Worm (Caenorhabditis elegans): ENCODE measurements around the gene maph-1.3.

Gene maph-1.3

DNA sequence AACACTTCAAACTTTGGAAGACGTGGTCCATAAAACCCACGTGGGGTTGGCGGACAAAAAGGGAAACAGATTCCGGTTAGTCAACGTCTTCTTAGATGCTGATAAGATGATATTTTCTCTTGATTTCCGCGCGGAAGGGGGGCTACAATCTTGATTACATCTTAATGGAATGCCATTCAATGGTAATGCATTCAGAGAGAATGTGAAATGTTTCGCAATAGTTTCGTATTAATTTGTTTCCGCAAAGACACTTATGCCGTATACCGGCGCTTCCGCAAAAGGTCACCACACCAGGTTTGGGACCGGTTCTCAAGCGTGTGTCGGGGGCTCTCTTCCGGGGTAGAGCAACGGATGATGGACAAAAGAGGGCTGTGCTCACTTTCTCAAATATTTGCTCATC lies 29.8 kb downstream of the maph-1.3 start:
- no peak for TF ChIP-seq flt-1 (GFP tag; IDR thresholded peaks at IDR 0.05)
- TF ChIP-seq ztf-23 (GFP tag; IDR thresholded peaks at IDR 0.05): no peak
- no peak for TF ChIP-seq klf-2 (GFP tag; conservative IDR thresholded peaks at IDR 0.05)
- no peak for TF ChIP-seq cog-1 (tag; optimal IDR thresholded peaks at IDR 0.05)
- TF ChIP-seq med-1 (GFP tag; optimal IDR thresholded peaks at IDR 0.05; ENCODE audit: insufficient read depth): no peak

DNA sequence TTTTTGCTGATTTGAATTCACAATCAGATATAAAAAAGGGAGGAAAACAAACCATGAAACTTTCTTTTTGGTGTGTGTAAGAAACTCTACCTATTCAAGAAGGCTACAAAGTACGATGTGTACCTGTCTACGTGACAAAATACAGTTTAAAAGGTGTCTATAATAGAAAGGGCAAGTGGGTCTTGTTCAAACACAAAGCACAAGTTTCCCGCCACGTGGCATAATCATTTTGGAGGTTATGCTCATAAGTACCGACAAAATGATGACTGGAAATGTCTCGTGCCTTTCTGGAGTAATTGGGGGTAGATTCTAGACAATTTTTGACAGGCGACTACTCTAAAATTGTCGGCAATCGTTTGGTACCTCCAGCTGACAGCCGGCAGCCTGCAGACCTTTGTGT lies 30.2 kb downstream of the maph-1.3 start:
- no peak for TF ChIP-seq ztf-23 (GFP tag; IDR thresholded peaks at IDR 0.05)
- TF ChIP-seq tab-1 (GFP tag; IDR thresholded peaks at IDR 0.05): no peak
- TF ChIP-seq T22C8.4 (GFP tag; IDR thresholded peaks at IDR 0.05): no peak
- no peak for TF ChIP-seq klf-2 (GFP tag; conservative IDR thresholded peaks at IDR 0.05)
- no peak for TF ChIP-seq med-1 (GFP tag; optimal IDR thresholded peaks at IDR 0.05; ENCODE audit: insufficient read depth)
- TF ChIP-seq ref-1 (GFP tag; conservative IDR thresholded peaks at IDR 0.05): no peak
- TF ChIP-seq ztf-29 (GFP tag; IDR thresholded peaks at IDR 0.05): no peak
- no peak for TF ChIP-seq cog-1 (tag; optimal IDR thresholded peaks at IDR 0.05)
- no peak for TF ChIP-seq flt-1 (GFP tag; IDR thresholded peaks at IDR 0.05)

DNA sequence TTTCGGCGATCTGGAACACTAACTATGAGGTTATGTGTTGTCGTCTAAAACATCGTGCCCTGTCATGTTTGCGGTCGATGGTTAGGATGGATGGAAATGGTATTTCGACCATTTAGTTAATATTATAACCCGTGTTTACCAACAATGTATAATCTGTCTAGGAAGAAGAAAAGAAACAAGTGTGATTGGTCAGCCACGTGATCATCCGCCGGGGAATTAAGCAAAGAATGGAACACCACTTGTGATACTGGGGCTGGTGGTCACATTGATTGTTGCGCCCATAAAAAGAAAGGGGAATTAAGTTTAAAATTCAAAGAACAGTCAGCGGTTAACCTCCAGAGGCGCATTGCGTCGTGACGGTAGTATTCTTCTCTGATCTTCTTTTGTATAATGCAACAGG lies 30.9 kb downstream of the maph-1.3 start:
- TF ChIP-seq ztf-29 (GFP tag; IDR thresholded peaks at IDR 0.05) (no peak), flt-1 (GFP tag; IDR thresholded peaks at IDR 0.05) (no peak), med-1 (GFP tag; optimal IDR thresholded peaks at IDR 0.05; ENCODE audit: insufficient read depth) (no peak), ztf-23 (GFP tag; IDR thresholded peaks at IDR 0.05) (no peak)

DNA sequence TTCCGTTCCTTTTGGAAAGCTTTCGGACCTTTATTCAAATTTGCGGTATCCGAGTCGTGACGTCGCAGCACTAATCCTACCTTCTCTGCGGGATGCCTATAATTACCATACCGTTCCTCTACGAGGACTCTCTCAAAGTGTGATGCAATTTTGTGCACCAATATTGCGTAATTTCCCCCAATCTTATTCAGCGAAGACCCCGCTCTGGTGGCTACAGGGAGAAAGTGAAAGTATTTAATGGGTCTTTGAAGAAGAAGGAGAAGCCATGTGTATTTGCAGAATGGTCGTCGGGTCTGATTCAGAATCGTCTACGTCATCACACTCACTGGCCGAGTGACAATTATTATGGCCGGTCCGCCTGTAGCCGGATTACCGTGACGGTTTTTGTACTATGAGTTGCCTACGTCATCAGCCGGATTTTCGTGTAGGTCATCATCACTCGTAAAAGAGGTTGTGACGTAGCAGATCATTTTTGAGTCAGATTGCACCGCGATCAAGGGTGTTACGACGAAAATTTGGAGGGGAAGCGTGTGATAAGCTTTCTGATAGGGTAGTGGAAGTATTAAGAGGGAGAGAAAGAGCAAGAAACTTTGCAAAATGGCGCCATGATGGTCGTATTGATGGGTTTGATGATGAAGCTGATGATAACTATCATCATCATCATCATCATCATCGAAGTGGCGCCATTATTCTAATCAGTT lies 31.7 kb downstream of the maph-1.3 start:
- TF ChIP-seq klf-2 (GFP tag; conservative IDR thresholded peaks at IDR 0.05) (no peak), T22C8.4 (GFP tag; IDR thresholded peaks at IDR 0.05) (no peak), med-1 (GFP tag; optimal IDR thresholded peaks at IDR 0.05; ENCODE audit: insufficient read depth) (no peak), tab-1 (GFP tag; IDR thresholded peaks at IDR 0.05) (no peak), ref-1 (GFP tag; conservative IDR thresholded peaks at IDR 0.05) (no peak), flt-1 (GFP tag; IDR thresholded peaks at IDR 0.05) (no peak), ztf-29 (GFP tag; IDR thresholded peaks at IDR 0.05) (no peak)

DNA sequence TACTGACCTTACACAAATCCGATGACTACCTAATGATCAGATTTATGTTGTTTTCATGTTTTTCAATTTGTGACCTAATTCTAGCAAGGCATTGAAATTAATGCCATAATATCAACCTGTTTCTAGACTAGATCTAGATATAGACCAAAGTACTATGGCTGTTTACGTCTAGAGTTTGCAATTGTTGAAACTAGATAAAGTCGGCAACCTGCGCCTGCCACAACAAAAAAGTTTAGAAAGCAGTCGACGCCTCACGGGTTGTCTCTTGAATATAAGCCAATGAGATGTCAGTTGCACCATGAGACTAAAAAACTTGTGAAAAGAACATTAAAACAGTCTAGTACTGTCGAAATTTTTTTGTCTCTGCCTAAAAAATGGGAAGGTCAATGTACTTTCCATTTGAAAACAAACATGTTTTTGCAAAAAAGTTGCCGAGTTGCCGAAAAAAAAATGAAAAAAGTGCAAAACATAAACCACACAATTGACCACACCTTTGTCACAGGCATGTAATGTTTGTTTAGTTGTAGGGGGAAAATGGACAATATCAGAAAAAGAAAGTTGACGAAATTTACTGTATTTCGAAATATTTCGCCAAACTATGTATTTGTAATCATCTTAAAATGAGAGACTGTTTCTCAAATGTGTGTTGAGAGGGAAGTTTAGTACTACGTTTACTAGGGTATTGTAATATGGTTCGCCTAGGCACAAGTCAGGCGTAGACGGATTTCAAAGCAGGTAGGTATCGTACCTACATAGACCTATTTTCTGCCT lies 34.5 kb downstream of the maph-1.3 start:
- TF ChIP-seq cog-1 (tag; optimal IDR thresholded peaks at IDR 0.05) (no peak), med-1 (GFP tag; optimal IDR thresholded peaks at IDR 0.05; ENCODE audit: insufficient read depth) (no peak), T22C8.4 (GFP tag; IDR thresholded peaks at IDR 0.05) (no peak), tab-1 (GFP tag; IDR thresholded peaks at IDR 0.05) (no peak), ztf-23 (GFP tag; IDR thresholded peaks at IDR 0.05) (no peak), flt-1 (GFP tag; IDR thresholded peaks at IDR 0.05) (no peak), ztf-29 (GFP tag; IDR thresholded peaks at IDR 0.05) (no peak), klf-2 (GFP tag; conservative IDR thresholded peaks at IDR 0.05) (no peak), ref-1 (GFP tag; conservative IDR thresholded peaks at IDR 0.05) (no peak)

DNA sequence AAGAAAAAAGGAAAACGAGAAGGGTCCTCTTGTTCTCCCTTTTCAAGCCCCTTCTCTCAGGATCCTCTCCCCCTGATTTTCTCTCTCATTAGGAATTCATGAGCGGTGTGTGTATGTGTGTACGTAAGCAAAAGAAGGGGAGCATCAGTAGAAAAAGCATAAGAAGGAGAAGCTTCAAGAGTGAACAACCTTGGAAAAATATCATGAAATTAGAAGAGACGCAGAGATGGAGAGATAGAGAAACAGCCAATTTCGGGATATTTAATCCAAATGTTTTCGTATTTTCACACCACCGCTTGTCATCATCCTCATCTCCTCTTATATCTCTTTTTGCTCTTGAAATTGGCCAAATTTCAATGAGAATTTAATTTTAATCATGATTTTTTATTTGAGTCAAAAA lies 38.5 kb downstream of the maph-1.3 start:
- TF ChIP-seq ref-1 (GFP tag; conservative IDR thresholded peaks at IDR 0.05) (no peak), cog-1 (tag; optimal IDR thresholded peaks at IDR 0.05) (no peak)

DNA sequence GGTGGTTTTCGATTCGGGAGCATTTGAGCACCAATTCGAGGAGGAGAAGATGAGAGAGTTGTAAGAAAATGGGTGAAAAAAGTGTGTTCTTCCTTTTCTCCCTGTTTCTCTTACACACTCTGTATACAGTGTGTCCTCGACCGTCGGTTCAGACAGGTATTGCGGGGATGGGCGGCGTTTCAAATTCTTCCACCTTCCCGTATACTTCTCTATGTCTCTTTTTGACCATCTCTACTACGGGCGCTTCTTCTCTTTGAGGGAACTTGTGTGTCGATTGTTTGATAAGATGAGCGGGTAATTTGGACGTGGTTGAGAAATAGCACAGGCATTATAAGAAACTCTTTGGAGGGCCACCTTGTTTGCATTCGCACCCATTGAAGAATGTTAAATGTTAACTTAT lies 42.9 kb downstream of the maph-1.3 start:
- TF ChIP-seq ref-1 (GFP tag; conservative IDR thresholded peaks at IDR 0.05) (no peak), klf-2 (GFP tag; conservative IDR thresholded peaks at IDR 0.05) (no peak), med-1 (GFP tag; optimal IDR thresholded peaks at IDR 0.05; ENCODE audit: insufficient read depth) (no peak), T22C8.4 (GFP tag; IDR thresholded peaks at IDR 0.05) (no peak), ztf-23 (GFP tag; IDR thresholded peaks at IDR 0.05) (no peak), cog-1 (tag; optimal IDR thresholded peaks at IDR 0.05) (no peak), flt-1 (GFP tag; IDR thresholded peaks at IDR 0.05) (no peak), tab-1 (GFP tag; IDR thresholded peaks at IDR 0.05) (no peak), ztf-29 (GFP tag; IDR thresholded peaks at IDR 0.05) (no peak)

DNA sequence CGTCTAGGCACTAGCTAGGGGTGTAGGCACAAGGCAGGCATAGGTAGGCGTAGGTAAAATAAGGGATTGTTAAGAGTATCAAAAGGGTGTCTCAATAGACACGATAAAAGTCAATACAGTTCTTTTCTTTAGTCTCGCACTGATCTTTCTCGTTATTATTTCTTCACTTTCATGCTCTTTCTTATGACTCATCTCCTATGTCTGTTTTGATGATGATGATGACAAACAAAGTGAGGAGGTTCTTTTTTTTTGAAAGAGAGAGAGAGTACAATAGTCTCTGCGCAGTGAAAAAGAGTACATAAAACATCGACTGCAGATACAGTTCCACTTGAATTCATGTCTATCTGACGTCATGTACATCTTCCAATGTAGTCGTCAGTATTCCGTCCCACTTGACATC lies 45.2 kb downstream of the maph-1.3 start:
- no peak for TF ChIP-seq med-1 (GFP tag; optimal IDR thresholded peaks at IDR 0.05; ENCODE audit: insufficient read depth)
- TF ChIP-seq flt-1 (GFP tag; IDR thresholded peaks at IDR 0.05): no peak
- no peak for TF ChIP-seq T22C8.4 (GFP tag; IDR thresholded peaks at IDR 0.05)
- TF ChIP-seq ztf-29 (GFP tag; IDR thresholded peaks at IDR 0.05): no peak
- no peak for TF ChIP-seq tab-1 (GFP tag; IDR thresholded peaks at IDR 0.05)
- TF ChIP-seq ref-1 (GFP tag; conservative IDR thresholded peaks at IDR 0.05): no peak
- no peak for TF ChIP-seq ztf-23 (GFP tag; IDR thresholded peaks at IDR 0.05)

DNA sequence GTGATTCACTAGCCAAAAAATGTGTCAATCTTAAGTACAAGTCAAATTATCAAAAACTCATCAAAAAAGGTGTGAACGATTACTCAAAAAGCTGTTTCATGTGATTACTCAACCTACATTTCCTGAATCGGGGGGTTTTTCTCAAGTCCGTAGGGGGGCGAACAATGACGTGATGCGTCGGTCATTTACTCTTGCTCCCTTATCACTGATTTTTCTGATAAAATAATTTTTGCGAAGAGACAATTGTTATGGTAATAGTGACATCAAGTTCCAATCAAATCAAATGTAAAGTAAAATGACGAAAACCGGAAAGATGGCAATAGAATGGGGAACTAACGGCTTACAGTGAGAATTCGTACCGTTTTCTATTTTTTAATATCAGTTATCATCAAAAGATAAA lies 49.3 kb downstream of the maph-1.3 start:
- TF ChIP-seq flt-1 (GFP tag; IDR thresholded peaks at IDR 0.05) (no peak), klf-2 (GFP tag; conservative IDR thresholded peaks at IDR 0.05) (no peak), T22C8.4 (GFP tag; IDR thresholded peaks at IDR 0.05) (no peak), ztf-29 (GFP tag; IDR thresholded peaks at IDR 0.05) (no peak), cog-1 (tag; optimal IDR thresholded peaks at IDR 0.05) (no peak), tab-1 (GFP tag; IDR thresholded peaks at IDR 0.05) (no peak), ref-1 (GFP tag; conservative IDR thresholded peaks at IDR 0.05) (no peak), med-1 (GFP tag; optimal IDR thresholded peaks at IDR 0.05; ENCODE audit: insufficient read depth) (no peak), ztf-23 (GFP tag; IDR thresholded peaks at IDR 0.05) (no peak)

Measured in whole organism, midembryonic.